Fruit fly (Drosophila melanogaster): ENCODE measurements around the gene nullo.

Gene nullo

DNA sequence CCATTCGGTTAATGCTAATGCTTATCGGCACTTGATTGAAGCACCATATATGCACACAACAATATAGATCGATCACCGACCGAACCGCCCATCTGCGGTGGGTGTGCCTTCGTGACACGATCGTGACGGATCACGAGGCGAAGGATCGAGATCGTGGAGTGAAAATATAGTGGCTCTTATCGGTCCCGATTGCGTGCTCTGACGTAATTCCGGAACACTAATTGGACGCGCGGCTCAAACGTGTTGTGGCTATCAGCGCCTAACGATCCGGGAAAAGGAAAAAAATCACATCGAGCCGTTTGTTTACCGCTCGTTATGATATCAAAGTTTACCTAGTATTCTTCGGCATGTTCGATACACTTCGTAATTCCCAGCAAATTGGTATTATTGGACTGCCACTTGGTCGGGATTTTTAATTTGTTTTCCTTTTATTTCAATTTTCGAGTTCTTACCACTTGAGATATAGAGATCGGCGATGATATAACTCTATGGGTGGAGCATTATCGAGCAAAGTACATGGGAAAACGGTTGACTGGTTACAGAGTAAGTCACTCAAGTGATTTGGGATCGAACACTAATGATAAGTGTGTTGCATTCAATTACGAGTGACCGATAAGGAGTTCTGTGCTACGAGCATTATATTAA, 24.1 kb downstream of the nullo start (continued):
- TF ChIP-seq YL-1 (GFP tag; optimal IDR thresholded peaks at IDR 0.05), result no peak
- TF ChIP-seq odd (GFP tag; optimal IDR thresholded peaks at IDR 0.05), result no peak
- no peak for TF ChIP-seq D19B (GFP tag; optimal IDR thresholded peaks at IDR 0.05)
- no peak for TF ChIP-seq wek (GFP tag; optimal IDR thresholded peaks at IDR 0.05)
- TF ChIP-seq D19A (tag; optimal IDR thresholded peaks at IDR 0.05), result no peak
- no peak for TF ChIP-seq CG4424 (GFP tag; optimal IDR thresholded peaks at IDR 0.05)
- no peak for TF ChIP-seq pho (GFP tag; optimal IDR thresholded peaks at IDR 0.05)
- TF ChIP-seq Dip3 (GFP tag; optimal IDR thresholded peaks at IDR 0.05), result no peak
- TF ChIP-seq CG1832 (GFP tag; optimal IDR thresholded peaks at IDR 0.05), result no peak
- TF ChIP-seq jumu (GFP tag; optimal IDR thresholded peaks at IDR 0.05), result no peak
- no peak for TF ChIP-seq toy (GFP tag; IDR thresholded peaks at IDR 0.05)
- TF ChIP-seq Ets65A (GFP tag), result no peak
- TF ChIP-seq CG15073 (GFP tag; optimal IDR thresholded peaks at IDR 0.05), result no peak
- peak; percentile 60 for TF ChIP-seq Deaf1 (tag; optimal IDR thresholded peaks at IDR 0.05)
- TF ChIP-seq tgo (GFP tag; IDR thresholded peaks at IDR 0.05), result no peak
- no peak for TF ChIP-seq CG9727 (GFP tag; optimal IDR thresholded peaks at IDR 0.05)
- TF ChIP-seq CTCF (GFP tag; optimal IDR thresholded peaks at IDR 0.05), result no peak
- TF ChIP-seq ci (GFP tag; IDR thresholded peaks at IDR 0.05), result no peak
- TF ChIP-seq ewg (GFP tag; optimal IDR thresholded peaks at IDR 0.05), result no peak
- no peak for TF ChIP-seq org-1 (GFP tag; optimal IDR thresholded peaks at IDR 0.05)
- TF ChIP-seq Trl (optimal IDR thresholded peaks at IDR 0.05), result no peak
- TF ChIP-seq Trl (GFP tag; optimal IDR thresholded peaks at IDR 0.05), result no peak
- TF ChIP-seq CG13894 (tag; optimal IDR thresholded peaks at IDR 0.05), result no peak
- TF ChIP-seq CG11247 (GFP tag; IDR thresholded peaks at IDR 0.05), result no peak
- no peak for TF ChIP-seq kay (GFP tag; optimal IDR thresholded peaks at IDR 0.05)
- no peak for TF ChIP-seq Nf-YA (GFP tag; IDR thresholded peaks at IDR 0.05)

DNA sequence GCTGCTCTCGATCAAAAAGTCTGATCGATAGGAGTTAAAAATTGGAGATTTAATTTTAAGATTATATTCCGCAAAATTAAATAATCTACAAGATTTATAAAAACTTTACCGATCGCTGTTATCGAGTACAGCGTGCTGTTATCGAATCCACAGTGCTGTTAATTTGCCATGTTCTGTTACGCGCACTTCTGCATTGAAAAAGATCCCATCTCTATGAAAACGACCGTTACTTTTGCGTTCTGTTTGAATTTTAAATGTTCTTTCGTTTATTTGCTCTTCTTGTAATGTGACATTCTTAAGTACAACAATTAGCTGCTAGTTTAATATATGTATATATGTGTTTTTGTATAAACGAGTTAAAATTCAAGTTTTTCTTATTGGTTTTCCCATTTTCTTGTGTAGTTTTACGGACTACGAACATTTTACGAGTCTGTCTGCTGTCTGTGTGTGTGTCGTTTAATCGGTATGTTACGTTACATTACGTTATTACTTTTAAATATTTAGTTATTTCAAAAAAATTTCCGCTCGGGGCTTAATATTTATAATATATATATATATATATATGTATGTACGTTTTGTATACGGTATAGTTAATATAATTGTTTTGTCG, 25.1 kb downstream of the nullo start:
- peak; percentile 49 for TF ChIP-seq BEAF-32 (GFP tag; optimal IDR thresholded peaks at IDR 0.05)
- TF ChIP-seq CG9437 (GFP tag; optimal IDR thresholded peaks at IDR 0.05), result peak; percentile 95
- TF ChIP-seq Dp (GFP tag; optimal IDR thresholded peaks at IDR 0.05), result peak; percentile 49
- no peak for TF ChIP-seq HLH3B (GFP tag; IDR thresholded peaks at IDR 0.05)
- peak; percentile 98 for TF ChIP-seq CG17186 (GFP tag; optimal IDR thresholded peaks at IDR 0.05)
- TF ChIP-seq Atf-2 (GFP tag; optimal IDR thresholded peaks at IDR 0.05), result no peak
- TF ChIP-seq E2f2 (GFP tag; IDR thresholded peaks at IDR 0.05), result peak; percentile 58
- peak; percentile 54 for TF ChIP-seq Sry-δ (GFP tag; optimal IDR thresholded peaks at IDR 0.05)
- peak; percentile 5 for TF ChIP-seq CG2116 (GFP tag; optimal IDR thresholded peaks at IDR 0.05)
- peak; percentile 82 for TF ChIP-seq Myb (GFP tag; optimal IDR thresholded peaks at IDR 0.05)
- no peak for TF ChIP-seq nom (GFP tag; optimal IDR thresholded peaks at IDR 0.05)
- TF ChIP-seq Fer2 (tag; optimal IDR thresholded peaks at IDR 0.05), result no peak

DNA sequence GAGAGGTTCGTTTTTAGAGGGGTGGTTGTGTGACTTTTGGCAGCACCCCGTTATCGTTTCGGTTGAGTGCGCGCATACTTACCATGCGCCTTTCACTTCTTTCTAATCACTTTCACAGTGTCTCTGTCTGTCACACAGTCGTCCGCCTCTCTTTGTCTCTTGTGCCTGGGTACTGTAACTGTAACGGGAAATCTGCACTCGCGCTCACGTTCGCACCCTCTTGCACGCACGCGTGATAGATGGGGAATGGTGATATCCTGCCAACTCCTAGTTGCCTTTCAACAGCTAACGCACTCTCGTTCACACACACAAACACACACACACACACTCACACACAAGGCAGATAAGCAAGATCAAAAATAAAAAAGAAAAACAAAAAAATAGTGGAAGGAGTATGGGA, 33.1 kb downstream of the nullo start:
- TF ChIP-seq CG8089 (GFP tag; optimal IDR thresholded peaks at IDR 0.05) (no peak), fd3F (GFP tag; optimal IDR thresholded peaks at IDR 0.05) (no peak), Trl (optimal IDR thresholded peaks at IDR 0.05) (peak in 1 of 2 experiments; percentile 3), Trl (GFP tag; optimal IDR thresholded peaks at IDR 0.05) (no peak), CG8765 (GFP tag; IDR thresholded peaks at IDR 0.05) (no peak), dysf (GFP tag; IDR thresholded peaks at IDR 0.05) (no peak), ind (GFP tag; optimal IDR thresholded peaks at IDR 0.05) (no peak), CG8924 (tag; optimal IDR thresholded peaks at IDR 0.05) (no peak), CG15479 (GFP tag; optimal IDR thresholded peaks at IDR 0.05) (peak; percentile 92), chm (GFP tag; IDR thresholded peaks at IDR 0.05) (no peak), CG1647 (GFP tag; optimal IDR thresholded peaks at IDR 0.05) (no peak), ewg (GFP tag; optimal IDR thresholded peaks at IDR 0.05) (peak; percentile 46), CG15073 (GFP tag; optimal IDR thresholded peaks at IDR 0.05) (no peak), zfh2 (GFP tag; optimal IDR thresholded peaks at IDR 0.05) (no peak), CG6813 (GFP tag; optimal IDR thresholded peaks at IDR 0.05) (no peak), dati (GFP tag; IDR thresholded peaks at IDR 0.05) (no peak), sqz (GFP tag; optimal IDR thresholded peaks at IDR 0.05) (peak; percentile 40)
